Worm (Caenorhabditis elegans) whole organism, L4 larva: ENCODE results near the gene nbet-1.
A peak's percentile ranks its signal among the peaks of the same experiment; 100 is the strongest.

Source experiments
- F26F4.8 ChIP-seq: fragments of 200-800 bp; sonication (Bioruptor generic); conservative IDR thresholded peaks from 2 replicates; pipeline ENCODE4 v1.3.6; 2022; ENCODE audit warnings: missing genetic modification characterization, missing compliant biosample characterization
- F44E2.7 ChIP-seq: fragments of 200-800 bp; sonication (Bioruptor generic); IDR thresholded peaks from 2 replicates; pipeline ENCODE4 v2.1.2; 2022; ENCODE audit warnings: missing genetic modification characterization, missing compliant biosample characterization
- F49E8.2 ChIP-seq: sonication (generic microtip); optimal IDR thresholded peaks from 2 replicates; lab custom pipeline; 2016; ENCODE audit warnings: missing compliant biosample characterization, mild to moderate bottlenecking, missing genetic modification characterization, borderline replicate concordance
- T20F7.1 ChIP-seq: fragments of 200-800 bp; sonication (Bioruptor generic); optimal IDR thresholded peaks from 2 replicates; lab custom pipeline; 2018; ENCODE audit warnings: mild to moderate bottlenecking, missing genetic modification characterization, missing compliant biosample characterization
- Y75B8A.6 ChIP-seq: fragments of 200-800 bp; sonication (Bioruptor generic); IDR thresholded peaks from 2 replicates; pipeline ENCODE4 v1.3.6; 2022; ENCODE audit warnings: missing genetic modification reagents, missing genetic modification characterization, missing compliant biosample characterization
- ZK546.5 ChIP-seq, 2 experiments: sonication (generic microtip); optimal IDR thresholded peaks; 2 replicates each; lab custom pipeline; 2017; ENCODE audit warnings: missing biosample characterization in 2 of 2, missing genetic modification characterization in 2 of 2
- aha-1 ChIP-seq: fragments of 150-350 bp; peaks from one replicate; lab custom pipeline; 2014; ENCODE audit warnings: missing biosample characterization, missing genetic modification characterization
- arid-1 ChIP-seq: fragments of 200-800 bp; sonication (Bioruptor generic); conservative IDR thresholded peaks from 2 replicates; pipeline ENCODE4 v1.3.6; 2022; ENCODE audit warnings: missing genetic modification reagents, missing genetic modification characterization, missing compliant biosample characterization
- ceh-44 ChIP-seq: fragments of 200-800 bp; sonication (Bioruptor generic); IDR thresholded peaks from 2 replicates; pipeline ENCODE4 v1.3.6; 2022; ENCODE audit warnings: missing genetic modification reagents, missing genetic modification characterization, missing compliant biosample characterization
- ces-1 ChIP-seq: fragments of 150-350 bp; sonication (generic microtip); optimal IDR thresholded peaks from 4 replicates; lab custom pipeline; 2014; ENCODE audit warnings: missing biosample characterization, missing genetic modification reagents, missing genetic modification characterization
- daf-19 ChIP-seq: fragments of 200-800 bp; sonication (Bioruptor generic); conservative IDR thresholded peaks from 2 replicates; pipeline ENCODE4 v1.3.6; 2022; ENCODE audit warnings: missing genetic modification characterization, missing compliant biosample characterization
- dmd-6 ChIP-seq: fragments of 200-800 bp; sonication (Bioruptor generic); IDR thresholded peaks from 2 replicates; pipeline ENCODE4 v1.3.6; 2022; ENCODE audit warnings: missing genetic modification reagents, missing genetic modification characterization, missing compliant biosample characterization
- dpl-1 ChIP-seq: fragments of 150-350 bp; optimal IDR thresholded peaks from 2 replicates; lab custom pipeline; 2014; ENCODE audit warnings: missing biosample characterization, missing genetic modification reagents, missing genetic modification characterization
- duxl-1 ChIP-seq: sonication (generic microtip); optimal IDR thresholded peaks from 2 replicates; lab custom pipeline; 2016; ENCODE audit warnings: mild to moderate bottlenecking, missing genetic modification characterization, moderate library complexity, missing compliant biosample characterization; ENCODE audit not compliant: poor library complexity
- fkh-10 ChIP-seq: fragments of 150-350 bp; optimal IDR thresholded peaks from 2 replicates; lab custom pipeline; 2014; ENCODE audit warnings: missing biosample characterization, missing genetic modification reagents, missing genetic modification characterization
- lim-7 ChIP-seq: fragments of 200-800 bp; sonication (Bioruptor generic); IDR thresholded peaks from 2 replicates; pipeline ENCODE4 v1.3.6; 2022; ENCODE audit warnings: missing genetic modification characterization, missing compliant biosample characterization
- lin-1 ChIP-seq: fragments of 200-800 bp; sonication (Bioruptor generic); IDR thresholded peaks from 2 replicates; pipeline ENCODE4 v1.3.6; 2022; ENCODE audit warnings: missing genetic modification reagents, missing genetic modification characterization, missing compliant biosample characterization
- lin-38 ChIP-seq: fragments of 200-800 bp; sonication (Bioruptor generic); IDR thresholded peaks from 2 replicates; pipeline ENCODE4 v1.3.6; 2022; ENCODE audit warnings: missing genetic modification reagents, missing genetic modification characterization, missing compliant biosample characterization
- lir-3 ChIP-seq: sonication (generic microtip); optimal IDR thresholded peaks from 2 replicates; lab custom pipeline; 2016; ENCODE audit warnings: mild to moderate bottlenecking, missing genetic modification characterization, missing compliant biosample characterization
- mep-1 ChIP-seq: fragments of 150-350 bp; sonication (generic microtip); optimal IDR thresholded peaks from 3 replicates; lab custom pipeline; 2014; ENCODE audit warnings: missing biosample characterization, missing genetic modification characterization
- mxl-3 ChIP-seq: fragments of 200-800 bp; sonication (Bioruptor generic); optimal IDR thresholded peaks from 2 replicates; lab custom pipeline; 2018; ENCODE audit warnings: mild to moderate bottlenecking, missing genetic modification characterization, missing compliant biosample characterization
- nhr-102 ChIP-seq: sonication (generic microtip); optimal IDR thresholded peaks from 2 replicates; lab custom pipeline; 2016; ENCODE audit warnings: mild to moderate bottlenecking, missing genetic modification characterization, moderate library complexity, missing compliant biosample characterization
- nhr-11 ChIP-seq: fragments of 150-350 bp; optimal IDR thresholded peaks from 2 replicates; lab custom pipeline; 2014; ENCODE audit warnings: missing biosample characterization, missing genetic modification characterization
- nhr-111 ChIP-seq: fragments of 200-800 bp; sonication (Bioruptor generic); optimal IDR thresholded peaks from 2 replicates; lab custom pipeline; 2018; ENCODE audit warnings: mild to moderate bottlenecking, missing genetic modification characterization, missing compliant biosample characterization
- nhr-25 ChIP-seq: sonication (generic microtip); optimal IDR thresholded peaks from 2 replicates; lab custom pipeline; 2017; ENCODE audit warnings: missing genetic modification characterization, mild to moderate bottlenecking, missing compliant biosample characterization, antibody characterized with exemption, moderate library complexity, borderline replicate concordance; ENCODE audit not compliant: insufficient read depth
- saeg-2 ChIP-seq: fragments of 200-800 bp; sonication (Bioruptor generic); IDR thresholded peaks from 2 replicates; pipeline ENCODE4 v1.3.6; 2022; ENCODE audit warnings: missing genetic modification reagents, missing genetic modification characterization, missing compliant biosample characterization
- skn-1 ChIP-seq: fragments of 150-350 bp; optimal IDR thresholded peaks from 2 replicates; lab custom pipeline; 2014; ENCODE audit warnings: missing biosample characterization, missing genetic modification characterization
- snpc-1.2 ChIP-seq: fragments of 200-800 bp; sonication (Bioruptor generic); IDR thresholded peaks from 2 replicates; pipeline ENCODE4 v1.3.6; 2022; ENCODE audit warnings: missing genetic modification reagents, missing genetic modification characterization, missing compliant biosample characterization
- tra-1 ChIP-seq: fragments of 200-800 bp; sonication (Bioruptor generic); IDR thresholded peaks from 2 replicates; pipeline ENCODE4 v1.3.6; 2022; ENCODE audit warnings: missing genetic modification reagents, missing genetic modification characterization, missing compliant biosample characterization
- zfp-2 ChIP-seq: sonication (generic microtip); optimal IDR thresholded peaks from 2 replicates; lab custom pipeline; 2016; ENCODE audit warnings: mild to moderate bottlenecking, missing genetic modification characterization, missing compliant biosample characterization
- zip-11 ChIP-seq: fragments of 200-800 bp; sonication (Bioruptor generic); IDR thresholded peaks from 2 replicates; pipeline ENCODE4 v1.3.6; 2022; ENCODE audit warnings: missing genetic modification characterization, missing compliant biosample characterization
- zip-2 ChIP-seq: fragments of 150-350 bp; optimal IDR thresholded peaks from 2 replicates; lab custom pipeline; 2014; ENCODE audit warnings: missing biosample characterization, missing genetic modification characterization

The nbet-1 gene

DNA sequence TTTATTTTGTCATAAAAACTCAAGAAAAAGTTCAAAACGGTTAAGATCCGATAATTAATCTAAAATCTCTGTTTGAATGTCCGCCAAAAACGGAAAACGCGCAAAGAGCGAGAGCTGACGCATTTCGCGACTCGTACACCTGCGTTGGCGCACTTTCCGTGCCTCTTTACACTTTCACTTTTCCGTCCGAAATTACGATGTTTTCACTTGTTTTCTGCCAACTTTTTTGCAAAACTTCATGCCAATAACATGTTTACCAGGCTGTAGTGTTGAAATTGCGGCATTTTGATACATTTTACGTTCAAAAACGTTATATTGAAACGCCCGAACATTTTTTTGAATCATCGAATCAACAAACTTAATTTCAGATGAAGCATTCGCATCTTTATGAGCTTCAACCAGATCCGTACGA is 25.5 kb upstream of the nbet-1 start, which contains the start of gene W03F8.4 (continued):
- TF ChIP-seq dmd-6 (GFP tag; lab: Robert Waterston, UW) (peak; percentile 87), saeg-2 (GFP tag; lab: Robert Waterston, UW) (peak; percentile 73; the same call in 1 of the 2 replicates), aha-1 (peak; percentile 97), lim-7 (no peak; the same call in 1 of the 2 replicates), skn-1 (tag; lab: Kevin White, UChicago) (no peak), ceh-44 (GFP tag; lab: Robert Waterston, UW) (no peak), T20F7.1 (peak; percentile 81), F49E8.2 (tag; lab: Kevin White, UChicago) (peak; percentile 81), lin-38 (peak; percentile 92), mxl-3 (GFP tag; lab: Kevin White, UChicago) (peak; percentile 55), nhr-11 (peak; percentile 85), lin-1 (GFP tag; lab: Robert Waterston, UW) (peak; percentile 91), zip-2 (peak; percentile 49), snpc-1.2 (peak; percentile 97), lir-3 (tag; lab: Kevin White, UChicago) (no peak)
- TF ChIP-seq, all 104 proteins: peak for 58

DNA sequence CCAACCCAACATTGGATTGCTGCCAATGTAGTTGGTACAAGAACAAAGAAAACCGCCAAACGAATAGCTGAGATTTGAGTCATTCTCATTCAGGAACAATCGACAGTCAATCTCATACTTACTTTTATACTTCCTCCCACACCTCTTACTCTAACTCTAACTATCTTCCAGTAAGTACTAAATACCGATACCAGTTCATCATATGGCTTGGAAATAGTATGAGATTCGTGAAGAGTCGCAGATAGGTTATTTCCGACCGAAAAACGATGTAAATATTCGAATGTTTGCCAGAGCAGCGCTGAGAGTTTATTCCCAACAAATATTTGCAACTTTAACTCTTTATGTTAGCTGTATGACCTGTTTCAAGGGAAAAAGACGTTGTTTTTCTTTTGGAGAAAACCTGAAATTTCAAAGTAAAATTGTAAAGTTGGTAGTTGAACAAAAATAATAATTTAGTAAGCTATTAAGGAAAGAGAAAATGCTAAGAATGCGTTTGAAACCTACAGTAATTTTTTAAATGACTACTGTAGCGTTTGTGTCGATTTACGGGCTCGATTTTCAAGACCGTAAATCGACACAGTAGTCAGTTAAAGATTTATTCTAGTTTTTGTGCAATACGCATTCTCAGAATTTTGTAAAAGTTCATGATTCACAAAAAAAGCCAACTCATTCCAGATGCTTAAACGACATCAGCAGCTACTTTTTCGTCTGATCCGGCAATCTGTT is 22.7 kb upstream of the nbet-1 start, which contains the start of the genes W03F8.6 and mtrf-1L:
Gene W03F8.6, minus strand, starts transcription at position 101 of the 726 bp plus-strand sequence.
Gene mtrf-1L, plus strand, starts transcription at position 676 of the 726 bp plus-strand sequence.
- TF ChIP-seq nhr-25 (tag; lab: Kevin White, UChicago) (no peak), ces-1 (GFP tag; lab: Kevin White, UChicago) (no peak), nhr-102 (no peak), dmd-6 (GFP tag; lab: Robert Waterston, UW) (no peak), F26F4.8 (GFP tag; lab: Robert Waterston, UW) (no peak), fkh-10 (no peak), lim-7 (no peak), zip-2 (no peak)

DNA sequence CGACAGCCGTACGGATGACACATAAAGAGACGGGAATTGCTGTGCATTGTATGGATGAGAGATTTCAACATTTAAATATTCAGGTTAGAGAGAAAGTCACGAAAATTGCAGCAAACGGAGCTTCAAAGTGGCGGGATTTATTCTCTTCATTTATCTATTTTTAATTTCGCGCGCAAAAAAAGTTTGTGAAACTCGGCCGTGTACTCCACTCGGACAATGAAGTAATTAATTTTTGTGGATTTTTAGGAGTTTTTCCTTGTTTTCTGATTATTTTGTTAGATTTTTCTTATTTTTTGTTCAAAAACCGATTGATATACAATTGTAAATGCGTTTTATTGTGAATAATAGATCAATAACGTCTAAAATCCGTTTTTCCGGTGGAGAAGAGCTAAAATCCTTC is 21.2 kb upstream of the nbet-1 start:
- TF ChIP-seq fkh-10 (no peak), snpc-1.2 (peak; percentile 36; the same call in 1 of the 2 replicates), F49E8.2 (tag; lab: Kevin White, UChicago) (peak; percentile 13), lin-38 (peak; percentile 49), Y75B8A.6 (GFP tag; lab: Robert Waterston, UW) (no peak), dpl-1 (peak; percentile 84), zip-11 (GFP tag; lab: Robert Waterston, UW) (no peak)

DNA sequence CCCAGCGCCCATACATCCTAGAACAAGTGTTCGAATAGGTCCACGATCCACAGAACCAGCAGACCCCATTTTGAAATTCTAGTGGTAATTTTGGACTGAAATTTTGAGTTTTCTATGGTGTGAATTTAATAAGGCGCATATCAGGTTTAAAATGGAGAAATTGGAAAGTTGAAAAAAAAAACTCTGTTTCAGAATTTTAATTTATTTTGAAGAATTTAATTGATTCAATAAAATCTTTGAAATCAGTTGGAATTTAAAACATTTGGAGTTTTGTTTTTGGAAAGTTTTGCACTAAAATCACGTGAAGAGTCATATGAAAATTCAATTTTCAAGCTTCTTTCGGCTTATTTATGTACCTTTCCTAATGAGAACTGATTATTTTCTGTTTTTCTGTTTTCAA is 13.8 kb upstream of the nbet-1 start, which contains the start of gene gpa-18:
Gene gpa-18, minus strand, starts transcription at position 101 of the 400 bp plus-strand sequence.
- no peak for TF ChIP-seq tra-1 (GFP tag; lab: Robert Waterston, UW)
- TF ChIP-seq duxl-1 (tag; lab: Kevin White, UChicago) = no peak
- no peak for TF ChIP-seq arid-1
- no peak for TF ChIP-seq F44E2.7
- TF ChIP-seq daf-19 = no peak
- TF ChIP-seq nhr-111 = no peak
- TF ChIP-seq nhr-102 = no peak
- no peak for TF ChIP-seq ZK546.5 (tag; optimal IDR thresholded peaks at IDR 0.05; lab: Kevin White, UChicago)

DNA sequence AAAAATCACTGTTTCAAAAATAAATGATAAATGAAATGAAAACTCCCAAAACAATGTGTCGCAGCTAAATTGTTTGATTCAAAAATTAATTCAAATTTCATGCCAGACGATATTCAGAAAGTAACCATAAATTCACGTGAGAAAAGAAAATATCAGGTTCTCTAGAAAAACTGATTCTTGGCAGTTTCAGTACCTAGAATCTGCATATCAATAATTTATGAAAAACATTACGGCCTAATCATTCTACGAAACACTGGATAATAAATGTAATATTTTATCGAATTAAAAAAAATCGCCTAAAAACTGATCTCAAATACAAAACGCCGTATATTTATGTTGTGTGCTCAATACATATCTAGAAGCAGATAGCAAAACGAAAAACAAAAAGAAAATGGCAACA is 8.5 kb upstream of the nbet-1 start:
- TF ChIP-seq zfp-2 (tag; lab: Kevin White, UChicago) = no peak
- TF ChIP-seq nhr-11 = peak; percentile 43
- no peak for TF ChIP-seq mep-1
